Worm (Caenorhabditis elegans): ENCODE measurements around the gene Y62H9A.14.

Y62H9A.14 gene

DNA sequence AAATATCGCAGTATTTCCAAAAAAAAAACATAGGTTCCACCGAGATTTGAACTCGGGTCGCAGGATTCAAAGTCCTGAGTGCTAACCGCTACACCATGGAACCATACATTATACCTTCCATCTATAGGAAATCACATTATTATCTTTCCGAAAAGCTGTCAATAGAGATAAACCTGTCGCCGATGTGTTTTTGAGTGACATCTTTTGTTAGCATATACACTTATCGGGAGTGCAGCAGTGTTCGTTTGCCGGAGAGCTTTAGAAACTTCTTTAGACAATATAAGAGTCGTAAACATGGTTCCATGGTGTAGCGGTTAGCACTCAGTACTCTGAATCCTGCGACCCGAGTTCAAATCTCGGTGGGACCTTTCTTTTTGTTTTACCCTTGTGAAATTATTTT, 48.8 kb upstream of the Y62H9A.14 start (continued):
- TF ChIP-seq Y79H2A.3 (GFP tag; conservative IDR thresholded peaks at IDR 0.05): 0 out of 2 replicates have a peak, but pooled peaks have one; percentile 21
- no peak for TF ChIP-seq F49E8.2 (tag; optimal IDR thresholded peaks at IDR 0.05; ENCODE audit: insufficient read depth)
- peak; percentile 93 for TF ChIP-seq lin-26 (GFP tag; IDR thresholded peaks at IDR 0.05)
- peak; percentile 44 for TF ChIP-seq die-1 (tag; optimal IDR thresholded peaks at IDR 0.05)
- no peak for TF ChIP-seq tbx-9 (tag; optimal IDR thresholded peaks at IDR 0.05; ENCODE audit: borderline replicate concordance)
- no peak for TF ChIP-seq F37B4.10 (GFP tag; IDR thresholded peaks at IDR 0.05)
- TF ChIP-seq mel-28 (tag; optimal IDR thresholded peaks at IDR 0.05; ENCODE audit: borderline replicate concordance): no peak
- peak; percentile 19; the same call in 1 of the 2 replicates for TF ChIP-seq madf-6 (GFP tag; IDR thresholded peaks at IDR 0.05)
- TF ChIP-seq lin-35 (GFP tag; optimal IDR thresholded peaks at IDR 0.05): no peak
- TF ChIP-seq B0035.1 (tag; optimal IDR thresholded peaks at IDR 0.05): peak; percentile 47
- TF ChIP-seq ekl-4 (GFP tag; IDR thresholded peaks at IDR 0.05): peak; percentile 36
- TF ChIP-seq F55B11.4 (tag; optimal IDR thresholded peaks at IDR 0.05; ENCODE audit: borderline replicate concordance, insufficient read depth): no peak
- no peak for TF ChIP-seq hsf-1 (GFP tag; IDR thresholded peaks at IDR 0.05)
- peak; percentile 28 for TF ChIP-seq him-1 (tag; optimal IDR thresholded peaks at IDR 0.05)
- no peak for TF ChIP-seq aptf-2 (GFP tag; conservative IDR thresholded peaks at IDR 0.05)
- TF ChIP-seq F57A8.1 (GFP tag; optimal IDR thresholded peaks at IDR 0.05): no peak
- no peak for TF ChIP-seq sdz-38 (tag; optimal IDR thresholded peaks at IDR 0.05)
- TF ChIP-seq Y53F4B.3 (GFP tag; IDR thresholded peaks at IDR 0.05): no peak
- no peak for TF ChIP-seq zfh-2 (GFP tag; conservative IDR thresholded peaks at IDR 0.05)
- peak; percentile 17 for TF ChIP-seq nhr-80 (tag; optimal IDR thresholded peaks at IDR 0.05)
- TF ChIP-seq ceh-40 (GFP tag; IDR thresholded peaks at IDR 0.05): no peak
- TF ChIP-seq ZK185.1 (tag; optimal IDR thresholded peaks at IDR 0.05; ENCODE audit: poor library complexity, severe bottlenecking): peak; percentile 55
- TF ChIP-seq F33H1.4 (GFP tag; IDR thresholded peaks at IDR 0.05): no peak
- TF ChIP-seq zim-3 (tag; optimal IDR thresholded peaks at IDR 0.05): no peak
- TF ChIP-seq sptf-2 (GFP tag; optimal IDR thresholded peaks at IDR 0.05): no peak
- no peak for TF ChIP-seq cebp-2 (GFP tag; IDR thresholded peaks at IDR 0.05)
- no peak for TF ChIP-seq ztf-22 (GFP tag; optimal IDR thresholded peaks at IDR 0.05)
- TF ChIP-seq sea-2 (GFP tag; IDR thresholded peaks at IDR 0.05): 0 out of 2 replicates have a peak, but pooled peaks have one; percentile 52
- TF ChIP-seq somi-1 (GFP tag; optimal IDR thresholded peaks at IDR 0.05): no peak
- 0 out of 2 replicates have a peak, but pooled peaks have one; percentile 23 for TF ChIP-seq ceh-100 (GFP tag; IDR thresholded peaks at IDR 0.05)
- no peak for TF ChIP-seq ama-1 (optimal IDR thresholded peaks at IDR 0.05)
- TF ChIP-seq ama-1 (GFP tag; optimal IDR thresholded peaks at IDR 0.05): no peak
- TF ChIP-seq lsy-27 (tag; optimal IDR thresholded peaks at IDR 0.05; ENCODE audit: borderline replicate concordance, insufficient read depth): peak; percentile 8
- TF ChIP-seq cebp-1 (GFP tag; IDR thresholded peaks at IDR 0.05): no peak
- no peak for TF ChIP-seq cebp-1 (tag; optimal IDR thresholded peaks at IDR 0.05)
- TF ChIP-seq snpc-1.1 (tag; optimal IDR thresholded peaks at IDR 0.05; ENCODE audit: insufficient read depth): no peak
- no peak for TF ChIP-seq F22D6.2 (tag; optimal IDR thresholded peaks at IDR 0.05)
- TF ChIP-seq egl-44 (GFP tag; IDR thresholded peaks at IDR 0.05): peak; percentile 83; the same call in 1 of the 2 replicates
- no peak for TF ChIP-seq tlf-1 (GFP tag; optimal IDR thresholded peaks at IDR 0.05)
- TF ChIP-seq hmg-1.2 (GFP tag; IDR thresholded peaks at IDR 0.05): peak; percentile 66
- peak; percentile 56 for TF ChIP-seq nhr-90 (tag; optimal IDR thresholded peaks at IDR 0.05)
- peak; percentile 40 for TF ChIP-seq repo-1 (tag; optimal IDR thresholded peaks at IDR 0.05)
- TF ChIP-seq F57C9.4 (tag; optimal IDR thresholded peaks at IDR 0.05): no peak
- peak; percentile 71; the same call in 1 of the 2 replicates for TF ChIP-seq Y53G8AR.9 (GFP tag; conservative IDR thresholded peaks at IDR 0.05)
- peak; percentile 52 for TF ChIP-seq madf-10 (tag; optimal IDR thresholded peaks at IDR 0.05)
- TF ChIP-seq T07F8.4 (tag; optimal IDR thresholded peaks at IDR 0.05): no peak
- TF ChIP-seq F39B2.1 (GFP tag; IDR thresholded peaks at IDR 0.05): no peak
- peak; percentile 84 for TF ChIP-seq B0261.1 (tag; optimal IDR thresholded peaks at IDR 0.05)
- TF ChIP-seq hlh-26 (GFP tag; conservative IDR thresholded peaks at IDR 0.05): no peak

Measured in whole organism, young adult.